Fruit fly (Drosophila melanogaster): ENCODE results near the gene CG4133.
"Not testable (repeated sequence)": the region's sequence is repeated elsewhere in the genome, so short reads cannot be mapped to it uniquely, and the experiment has no call there.

Gene CG4133

DNA sequence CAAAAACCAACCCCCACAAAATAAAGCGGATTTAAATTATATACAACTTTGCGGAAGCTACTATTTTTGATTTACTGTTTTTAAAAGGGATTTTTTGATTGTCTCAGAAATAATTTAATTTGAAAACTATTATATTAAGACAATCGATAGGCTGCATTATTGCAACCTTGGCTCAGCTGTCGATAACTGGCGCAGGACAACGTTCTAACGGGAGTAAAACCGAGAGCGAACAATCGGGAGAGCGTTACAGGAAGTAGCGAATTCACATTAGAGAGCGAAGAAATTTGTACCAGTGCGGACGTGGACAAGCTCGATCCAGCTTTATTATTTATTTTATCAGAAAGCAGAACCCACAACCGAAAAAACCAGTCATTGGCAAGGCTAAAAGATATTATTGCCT, at the start of gene CG4133:
Gene CG4133, plus strand, starts transcription at position 258 of the 400 bp plus-strand sequence.
- TF ChIP-seq CG15710 (tag; optimal IDR thresholded peaks at IDR 0.05); Ets98B (GFP tag; IDR thresholded peaks at IDR 0.05); gl (tag; optimal IDR thresholded peaks at IDR 0.05): not testable (repeated sequence)

DNA sequence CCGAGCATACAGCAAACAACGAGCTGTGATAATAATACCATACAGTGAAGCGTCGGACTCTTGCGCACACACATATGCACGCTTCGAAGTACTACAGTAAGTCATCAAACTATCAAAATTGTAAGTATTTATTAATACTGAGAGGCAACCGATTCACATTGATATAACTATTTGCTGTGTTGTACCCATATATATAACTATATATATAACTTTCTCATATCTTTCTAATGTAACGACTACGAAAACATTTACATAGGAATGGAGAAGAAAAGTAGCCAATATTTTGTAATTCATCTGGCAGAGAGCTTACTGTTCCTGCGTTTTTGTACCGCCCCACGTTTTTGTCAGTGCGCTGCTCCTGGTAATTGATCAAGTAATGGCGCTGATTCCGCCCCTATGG, 42.4 kb upstream of the CG4133 start:
- no peak for TF ChIP-seq CG8159 (tag; optimal IDR thresholded peaks at IDR 0.05)
- peak; percentile 25 for TF ChIP-seq CG17806 (tag; optimal IDR thresholded peaks at IDR 0.05)
- TF ChIP-seq D1 (tag; optimal IDR thresholded peaks at IDR 0.05) = no peak
- peak; percentile 28 for TF ChIP-seq CG9948 (tag; optimal IDR thresholded peaks at IDR 0.05)
- TF ChIP-seq CG15710 (tag; optimal IDR thresholded peaks at IDR 0.05) = no peak
- no peak for TF ChIP-seq EcR (GFP tag; optimal IDR thresholded peaks at IDR 0.05)
- TF ChIP-seq Ets98B (GFP tag; IDR thresholded peaks at IDR 0.05) = no peak; the same call in none of the 2 replicates
- no peak for TF ChIP-seq CG34367 (tag; optimal IDR thresholded peaks at IDR 0.05)
- TF ChIP-seq CG10348 (GFP tag; IDR thresholded peaks at IDR 0.05) = no peak
- TF ChIP-seq CG4496 (GFP tag; IDR thresholded peaks at IDR 0.05) = peak; percentile 26; the same call in 1 of the 3 replicates
- TF ChIP-seq Pif1A (GFP tag; optimal IDR thresholded peaks at IDR 0.05) = no peak
- TF ChIP-seq fd96Ca (GFP tag; IDR thresholded peaks at IDR 0.05) = no peak
- TF ChIP-seq rn (GFP tag; IDR thresholded peaks at IDR 0.05) = no peak
- TF ChIP-seq Pif1B (GFP tag; optimal IDR thresholded peaks at IDR 0.05) = no peak
- TF ChIP-seq CG14655 (GFP tag; optimal IDR thresholded peaks at IDR 0.05) = no peak
- TF ChIP-seq CG13204 (GFP tag; optimal IDR thresholded peaks at IDR 0.05) = no peak
- no peak for TF ChIP-seq gl (tag; optimal IDR thresholded peaks at IDR 0.05)

DNA sequence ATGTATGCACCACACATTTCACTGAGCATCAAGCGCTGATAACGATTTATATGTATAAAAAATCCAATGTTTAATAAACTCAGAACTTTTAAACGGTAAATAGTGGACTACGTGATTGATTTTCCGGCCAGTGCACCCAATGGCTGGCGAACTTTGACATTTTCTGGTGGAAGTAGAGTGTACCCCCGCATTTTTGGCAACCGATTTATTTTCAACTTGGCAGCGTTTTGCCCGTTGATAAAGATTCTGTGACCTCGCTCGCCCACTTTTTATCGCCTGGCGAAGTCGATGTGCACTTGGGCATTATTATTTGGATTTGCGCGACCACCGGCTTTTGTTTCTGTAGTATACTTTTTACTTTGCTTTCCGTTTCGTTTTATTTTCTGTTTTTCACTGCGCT, 41.4 kb upstream of the CG4133 start:
- TF ChIP-seq rn (GFP tag; IDR thresholded peaks at IDR 0.05) (no peak), CG8301 (tag; optimal IDR thresholded peaks at IDR 0.05) (no peak), CG14655 (GFP tag; optimal IDR thresholded peaks at IDR 0.05) (no peak), CG15710 (tag; optimal IDR thresholded peaks at IDR 0.05) (no peak), CG17806 (tag; optimal IDR thresholded peaks at IDR 0.05) (no peak), Pif1B (GFP tag; optimal IDR thresholded peaks at IDR 0.05) (no peak), EcR (GFP tag; optimal IDR thresholded peaks at IDR 0.05) (no peak), CG12605 (GFP tag; IDR thresholded peaks at IDR 0.05) (no peak), CG4496 (GFP tag; IDR thresholded peaks at IDR 0.05) (no peak), CG13204 (GFP tag; optimal IDR thresholded peaks at IDR 0.05) (no peak)

DNA sequence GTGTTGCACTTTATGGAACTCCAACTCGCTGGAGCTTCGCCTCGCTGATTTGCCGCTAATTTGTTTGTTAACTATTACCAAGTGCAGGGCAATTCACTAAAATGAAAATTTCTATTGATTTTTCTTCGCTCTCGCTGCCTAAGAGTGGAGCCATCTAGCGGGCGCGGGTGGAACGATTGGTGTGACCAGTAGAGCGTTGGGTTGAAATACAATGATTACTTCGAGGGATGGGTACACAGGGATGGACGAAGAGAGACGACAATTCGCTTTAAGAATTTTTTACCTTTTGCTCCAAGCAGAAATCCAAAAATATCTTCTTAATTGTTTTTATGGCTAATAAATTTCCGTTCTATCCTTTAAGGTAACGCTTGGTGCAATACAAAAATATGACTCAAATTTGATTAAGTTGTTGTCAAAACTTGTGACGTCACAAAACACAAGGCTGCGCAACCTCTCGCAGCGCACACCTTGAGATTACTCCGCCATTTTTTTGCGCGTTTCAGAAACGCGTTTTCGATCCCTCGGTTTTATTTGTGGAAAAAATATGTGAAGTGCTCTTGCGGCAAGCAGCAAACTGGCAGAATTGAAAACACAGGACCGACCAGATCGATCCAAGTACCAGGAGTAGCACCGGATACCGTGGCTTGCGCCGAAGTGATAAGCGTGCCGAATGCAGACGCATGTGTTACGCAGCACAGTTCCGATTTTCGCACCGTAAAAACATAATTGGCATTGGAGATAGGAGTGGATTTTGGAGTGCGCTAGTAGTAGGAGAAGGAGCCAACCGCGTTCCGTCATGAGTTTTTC, 40.5 kb upstream of the CG4133 start, which contains the start of the genes AP-2alpha and ebi:
Gene AP-2alpha, minus strand, starts transcription at position 185 of the 807 bp plus-strand sequence.
Gene ebi, plus strand, starts transcription at position 475 of the 807 bp plus-strand sequence.
- TF ChIP-seq EcR (GFP tag; optimal IDR thresholded peaks at IDR 0.05) (no peak), CG15710 (tag; optimal IDR thresholded peaks at IDR 0.05) (peak; percentile 87), Pif1A (GFP tag; optimal IDR thresholded peaks at IDR 0.05) (peak; percentile 80), CG14655 (GFP tag; optimal IDR thresholded peaks at IDR 0.05) (peak; percentile 79), CG4496 (GFP tag; IDR thresholded peaks at IDR 0.05) (peak; percentile 75), rn (GFP tag; IDR thresholded peaks at IDR 0.05) (peak; percentile 62; the same call in 1 of the 2 replicates), Ets98B (GFP tag; IDR thresholded peaks at IDR 0.05) (no peak; the same call in 1 of the 2 replicates), CG17806 (tag; optimal IDR thresholded peaks at IDR 0.05) (peak; percentile 58), CG12605 (GFP tag; IDR thresholded peaks at IDR 0.05) (no peak; the same call in 1 of the 2 replicates), CG9948 (tag; optimal IDR thresholded peaks at IDR 0.05) (peak; percentile 77), CG32121 (GFP tag; IDR thresholded peaks at IDR 0.05) (peak; percentile 64), CG34367 (tag; optimal IDR thresholded peaks at IDR 0.05) (peak; percentile 73), CG10348 (GFP tag; IDR thresholded peaks at IDR 0.05) (no peak), CG8301 (tag; optimal IDR thresholded peaks at IDR 0.05) (peak; percentile 68), fd96Ca (GFP tag; IDR thresholded peaks at IDR 0.05) (peak; percentile 88), Snoo (tag; optimal IDR thresholded peaks at IDR 0.05) (peak; percentile 80), CG13204 (GFP tag; optimal IDR thresholded peaks at IDR 0.05) (no peak), D1 (tag; optimal IDR thresholded peaks at IDR 0.05) (no peak), CG8159 (tag; optimal IDR thresholded peaks at IDR 0.05) (peak; percentile 79), Pif1B (GFP tag; optimal IDR thresholded peaks at IDR 0.05) (peak; percentile 44), gl (tag; optimal IDR thresholded peaks at IDR 0.05) (no peak)

DNA sequence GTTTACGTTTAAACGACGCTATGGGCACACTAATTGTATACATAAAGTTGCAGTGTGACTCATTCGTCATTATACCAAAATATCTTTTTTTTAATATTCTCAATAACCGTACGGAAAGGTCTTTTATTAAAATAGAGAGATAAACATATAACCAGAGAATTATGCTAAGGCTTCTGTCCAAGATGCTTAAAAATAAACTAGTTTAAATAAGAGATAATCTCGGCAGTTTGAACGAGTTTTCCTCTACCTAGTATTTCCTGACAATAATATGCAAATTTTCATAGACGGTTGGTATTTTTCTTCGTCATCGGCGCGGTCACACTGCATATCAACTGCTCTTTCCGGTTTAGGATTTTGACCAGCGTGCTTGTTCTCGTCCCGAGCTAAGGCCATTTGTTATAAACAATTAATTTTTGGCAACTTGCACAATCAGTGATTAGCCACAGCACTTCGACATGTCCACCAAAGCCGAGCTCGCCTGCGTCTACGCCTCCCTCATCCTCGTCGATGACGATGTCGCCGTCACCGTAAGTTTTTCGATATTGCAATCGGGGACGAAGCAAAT, 35.6 kb upstream of the CG4133 start, which contains the start of the genes CG13690 and RpLP1:
Gene CG13690, minus strand, starts transcription at position 33 of the 565 bp plus-strand sequence.
Gene RpLP1, plus strand, starts transcription at position 333 of the 565 bp plus-strand sequence.
- TF ChIP-seq CG8159 (tag; optimal IDR thresholded peaks at IDR 0.05) (peak; percentile 59), gl (tag; optimal IDR thresholded peaks at IDR 0.05) (peak; percentile 53), Pif1A (GFP tag; optimal IDR thresholded peaks at IDR 0.05) (peak; percentile 72), Snoo (tag; optimal IDR thresholded peaks at IDR 0.05) (peak; percentile 82), CG15710 (tag; optimal IDR thresholded peaks at IDR 0.05) (peak; percentile 40), CG34367 (tag; optimal IDR thresholded peaks at IDR 0.05) (peak; percentile 51), fd96Ca (GFP tag; IDR thresholded peaks at IDR 0.05) (no peak), CG14655 (GFP tag; optimal IDR thresholded peaks at IDR 0.05) (peak; percentile 45), CG8301 (tag; optimal IDR thresholded peaks at IDR 0.05) (peak; percentile 13), EcR (GFP tag; optimal IDR thresholded peaks at IDR 0.05) (peak; percentile 0), Pif1B (GFP tag; optimal IDR thresholded peaks at IDR 0.05) (peak; percentile 41), CG10348 (GFP tag; IDR thresholded peaks at IDR 0.05) (no peak), CG13204 (GFP tag; optimal IDR thresholded peaks at IDR 0.05) (peak; percentile 54), CG32121 (GFP tag; IDR thresholded peaks at IDR 0.05) (peak; percentile 40; the same call in 1 of the 2 replicates), rn (GFP tag; IDR thresholded peaks at IDR 0.05) (no peak), CG12605 (GFP tag; IDR thresholded peaks at IDR 0.05) (peak; percentile 71), CG4496 (GFP tag; IDR thresholded peaks at IDR 0.05) (peak; percentile 67; the same call in 2 of the 3 replicates), CG9948 (tag; optimal IDR thresholded peaks at IDR 0.05) (peak; percentile 11), CG17806 (tag; optimal IDR thresholded peaks at IDR 0.05) (no peak), Ets98B (GFP tag; IDR thresholded peaks at IDR 0.05) (peak; percentile 26; the same call in 1 of the 2 replicates), D1 (tag; optimal IDR thresholded peaks at IDR 0.05) (no peak)

Data from whole organism, pupa.